Worm (Caenorhabditis elegans) whole organism, mixed stage, embryonic: ENCODE measurements around the gene W08F4.13.

Experiments used
- M03D4.4 ChIP-seq: sonication (generic microtip); optimal IDR thresholded peaks from 2 replicates; lab custom pipeline; 2017; ENCODE audit warnings: mild to moderate bottlenecking, missing genetic modification characterization, missing compliant biosample characterization
- bed-3 ChIP-seq: fragments of 200-800 bp; sonication (Bioruptor generic); optimal IDR thresholded peaks from 3 replicates; lab custom pipeline; 2018; ENCODE audit warnings: mild to moderate bottlenecking, missing genetic modification characterization, moderate library complexity, missing compliant biosample characterization
- blmp-1 ChIP-seq: fragments of 150-350 bp; optimal IDR thresholded peaks from 2 replicates; lab custom pipeline; 2014; ENCODE audit warnings: missing biosample characterization, missing genetic modification characterization
- ceh-39 ChIP-seq: fragments of 150-350 bp; optimal IDR thresholded peaks from 2 replicates; lab custom pipeline; 2014; ENCODE audit warnings: missing biosample characterization, missing genetic modification characterization
- ceh-43 ChIP-seq: fragments of 200-800 bp; sonication (Bioruptor generic); optimal IDR thresholded peaks from 2 replicates; lab custom pipeline; 2018; ENCODE audit warnings: mild to moderate bottlenecking, missing genetic modification characterization, moderate library complexity, missing compliant biosample characterization
- ceh-83 ChIP-seq: fragments of 200-800 bp; sonication (Bioruptor generic); optimal IDR thresholded peaks from 2 replicates; lab custom pipeline; 2018; ENCODE audit warnings: mild to moderate bottlenecking, missing genetic modification characterization, missing compliant biosample characterization
- ces-1 ChIP-seq: fragments of 150-350 bp; optimal IDR thresholded peaks from 2 replicates; lab custom pipeline; 2014; ENCODE audit warnings: missing biosample characterization, missing genetic modification reagents, missing genetic modification characterization
- drap-1 ChIP-seq: fragments of 200-800 bp; sonication (Bioruptor generic); optimal IDR thresholded peaks from 3 replicates; lab custom pipeline; 2018; ENCODE audit warnings: mild to moderate bottlenecking, missing genetic modification characterization, missing compliant biosample characterization
- elt-1 ChIP-seq: sonication (generic microtip); optimal IDR thresholded peaks from 2 replicates; lab custom pipeline; 2017; ENCODE audit warnings: missing genetic modification characterization, mild to moderate bottlenecking, missing compliant biosample characterization, antibody characterized with exemption, moderate library complexity, borderline replicate concordance; ENCODE audit not compliant: insufficient read depth
- elt-3 ChIP-seq: fragments of 150-350 bp; optimal IDR thresholded peaks from 2 replicates; lab custom pipeline; 2014; ENCODE audit warnings: missing biosample characterization, missing genetic modification characterization
- flh-1 ChIP-seq: fragments of 200-800 bp; sonication (Bioruptor generic); optimal IDR thresholded peaks from 2 replicates; lab custom pipeline; 2018; ENCODE audit warnings: mild to moderate bottlenecking, missing genetic modification characterization, moderate library complexity, missing compliant biosample characterization
- ham-2 ChIP-seq: fragments of 200-800 bp; sonication (Bioruptor generic); optimal IDR thresholded peaks from 2 replicates; lab custom pipeline; 2018; ENCODE audit warnings: mild to moderate bottlenecking, missing genetic modification characterization, missing compliant biosample characterization
- lin-32 ChIP-seq: fragments of 200-800 bp; sonication (Bioruptor generic); optimal IDR thresholded peaks from 2 replicates; lab custom pipeline; 2018; ENCODE audit warnings: mild to moderate bottlenecking, missing genetic modification characterization, missing compliant biosample characterization
- lsy-2 ChIP-seq: fragments of 150-350 bp; optimal IDR thresholded peaks from 2 replicates; lab custom pipeline; 2014; ENCODE audit warnings: missing biosample characterization, missing genetic modification characterization
- mab-5 ChIP-seq: fragments of 150-350 bp; optimal IDR thresholded peaks from 2 replicates; lab custom pipeline; 2014; ENCODE audit warnings: missing biosample characterization, missing genetic modification characterization
- mls-2 ChIP-seq: sonication (generic microtip); optimal IDR thresholded peaks from 2 replicates; lab custom pipeline; 2016; ENCODE audit warnings: mild to moderate bottlenecking, missing genetic modification characterization, moderate library complexity, missing compliant biosample characterization
- nhr-12 ChIP-seq: fragments of 150-350 bp; optimal IDR thresholded peaks from 2 replicates; lab custom pipeline; 2014; ENCODE audit warnings: missing biosample characterization, missing genetic modification characterization
- nhr-2 ChIP-seq: fragments of 150-350 bp; optimal IDR thresholded peaks from 2 replicates; lab custom pipeline; 2014; ENCODE audit warnings: missing biosample characterization, missing genetic modification characterization
- nhr-237 ChIP-seq: fragments of 150-350 bp; optimal IDR thresholded peaks from 2 replicates; lab custom pipeline; 2014; ENCODE audit warnings: missing biosample characterization, missing genetic modification characterization
- nhr-28 ChIP-seq: fragments of 150-350 bp; optimal IDR thresholded peaks from 2 replicates; lab custom pipeline; 2014; ENCODE audit warnings: missing biosample characterization, missing genetic modification characterization
- nhr-76 ChIP-seq: sonication (generic microtip); optimal IDR thresholded peaks from 2 replicates; lab custom pipeline; 2017; ENCODE audit warnings: missing biosample characterization, missing genetic modification characterization
- pha-4 ChIP-seq: fragments of 150-350 bp; optimal IDR thresholded peaks from 2 replicates; lab custom pipeline; 2018; ENCODE audit warnings: missing biosample characterization, missing genetic modification reagents, missing genetic modification characterization
- sem-2 ChIP-seq: fragments of 200-800 bp; sonication (Bioruptor generic); optimal IDR thresholded peaks from 2 replicates; lab custom pipeline; 2018; ENCODE audit warnings: mild to moderate bottlenecking, missing genetic modification characterization, missing compliant biosample characterization
- snpc-4 ChIP-seq: fragments of 150-350 bp; optimal IDR thresholded peaks from 2 replicates; lab custom pipeline; 2014; ENCODE audit warnings: missing biosample characterization, missing genetic modification characterization
- sptf-1 ChIP-seq: sonication (generic microtip); optimal IDR thresholded peaks from 2 replicates; lab custom pipeline; 2017; ENCODE audit warnings: mild to moderate bottlenecking, missing genetic modification characterization, moderate library complexity, missing compliant biosample characterization
- tbx-8 ChIP-seq: fragments of 200-800 bp; sonication (Bioruptor generic); optimal IDR thresholded peaks from 2 replicates; lab custom pipeline; 2018; ENCODE audit warnings: mild to moderate bottlenecking, missing genetic modification characterization, moderate library complexity, missing compliant biosample characterization
- unc-120 ChIP-seq: sonication (generic microtip); optimal IDR thresholded peaks from 2 replicates; lab custom pipeline; 2017; ENCODE audit warnings: missing genetic modification characterization, missing compliant biosample characterization; ENCODE audit not compliant: poor library complexity, severe bottlenecking
- unc-39 ChIP-seq: fragments of 150-350 bp; optimal IDR thresholded peaks from 2 replicates; lab custom pipeline; 2014; ENCODE audit warnings: missing biosample characterization, missing genetic modification characterization
- unc-62 ChIP-seq: fragments of 150-350 bp; optimal IDR thresholded peaks from 2 replicates; lab custom pipeline; 2014; ENCODE audit warnings: missing biosample characterization, missing genetic modification reagents, missing genetic modification characterization
- zip-8 ChIP-seq: fragments of 150-350 bp; optimal IDR thresholded peaks from 2 replicates; lab custom pipeline; 2014; ENCODE audit warnings: missing biosample characterization, missing genetic modification characterization
- ztf-11 ChIP-seq: fragments of 150-350 bp; optimal IDR thresholded peaks from 2 replicates; lab custom pipeline; 2014; ENCODE audit warnings: missing biosample characterization, missing genetic modification characterization

The W08F4.13 gene

ce11 chrII:551245-551904 is 33.2 kb upstream of the W08F4.13 start, which contains the start of gene lips-7:
TSS of gene lips-7 (plus strand) at chrII:551854.
- no peak for TF ChIP-seq M03D4.4 (tag; lab: Kevin White, UChicago)

ce11 chrII:555371-555770 is 29.2 kb upstream of the W08F4.13 start:
- TF ChIP-seq unc-62 (GFP tag; lab: Kevin White, UChicago) (peak; percentile 5), flh-1 (GFP tag; lab: Kevin White, UChicago) (no peak)

- TF ChIP-seq tbx-8 (GFP tag; lab: Kevin White, UChicago) (no peak), ces-1 (GFP tag; lab: Kevin White, UChicago) (no peak), nhr-237 (tag; lab: Kevin White, UChicago) (no peak), mab-5 (tag; lab: Kevin White, UChicago) (no peak), elt-3 (tag; lab: Kevin White, UChicago) (no peak), ham-2 (GFP tag; lab: Kevin White, UChicago) (no peak), ceh-43 (GFP tag; lab: Kevin White, UChicago) (no peak), nhr-12 (no peak), nhr-28 (no peak), ceh-83 (no peak), blmp-1 (tag; lab: Kevin White, UChicago) (no peak)
Measured at ce11 chrII:556185-556584, 28.4 kb upstream of the W08F4.13 start, which contains the start of the genes C09E8.1 and C09E8.6. TSS of gene C09E8.1 (plus strand) at chrII:556485. TSS of gene C09E8.6 (plus strand) at chrII:556497.

ce11 chrII:568776-569175 is 15.8 kb upstream of the W08F4.13 start, which contains the start of gene W08F4.5:
TSS of gene W08F4.5 (minus strand) at chrII:568876.
- TF ChIP-seq snpc-4 (tag; lab: Kevin White, UChicago) = no peak
- TF ChIP-seq, all 35 proteins: peak for 0

ce11 chrII:572010-572409 is 12.6 kb upstream of the W08F4.13 start, which contains the start of gene mlt-8:
TSS of gene mlt-8 (minus strand) at chrII:572110.
- TF ChIP-seq nhr-237 (tag; lab: Kevin White, UChicago) = no peak
- no peak for TF ChIP-seq mab-5 (tag; lab: Kevin White, UChicago)
- TF ChIP-seq nhr-76 (tag; lab: Kevin White, UChicago) = no peak
- TF ChIP-seq nhr-2 (tag; lab: Kevin White, UChicago) = no peak
- TF ChIP-seq unc-39 (tag; lab: Kevin White, UChicago) = no peak
- no peak for TF ChIP-seq lin-32 (GFP tag; lab: Kevin White, UChicago)
- no peak for TF ChIP-seq unc-62 (GFP tag; lab: Kevin White, UChicago)
- TF ChIP-seq blmp-1 (tag; lab: Kevin White, UChicago) = no peak
- TF ChIP-seq pha-4 (tag; lab: Kevin White, UChicago) = no peak
- TF ChIP-seq snpc-4 (tag; lab: Kevin White, UChicago) = no peak
- no peak for TF ChIP-seq drap-1
- TF ChIP-seq ceh-39 (tag; lab: Kevin White, UChicago) = no peak
- TF ChIP-seq ztf-11 = no peak
- TF ChIP-seq ces-1 (GFP tag; lab: Kevin White, UChicago) = no peak
- no peak for TF ChIP-seq sptf-1 (tag; lab: Kevin White, UChicago)
- no peak for TF ChIP-seq ceh-43 (GFP tag; lab: Kevin White, UChicago)
- TF ChIP-seq lsy-2 (tag; lab: Kevin White, UChicago) = no peak
- TF ChIP-seq bed-3 = no peak

- no peak for TF ChIP-seq sem-2 (GFP tag; lab: Kevin White, UChicago)
- TF ChIP-seq ztf-11 = no peak
- no peak for TF ChIP-seq elt-1 (tag; lab: Kevin White, UChicago)
- TF ChIP-seq nhr-237 (tag; lab: Kevin White, UChicago) = no peak
- no peak for TF ChIP-seq unc-120 (tag; lab: Kevin White, UChicago)
- TF ChIP-seq nhr-2 (tag; lab: Kevin White, UChicago) = no peak
- no peak for TF ChIP-seq mab-5 (tag; lab: Kevin White, UChicago)
- TF ChIP-seq ceh-39 (tag; lab: Kevin White, UChicago) = no peak
- TF ChIP-seq snpc-4 (tag; lab: Kevin White, UChicago) = no peak
- TF ChIP-seq elt-3 (tag; lab: Kevin White, UChicago) = no peak
- no peak for TF ChIP-seq pha-4 (tag; lab: Kevin White, UChicago)
- TF ChIP-seq mls-2 = no peak
- no peak for TF ChIP-seq ceh-83
- TF ChIP-seq ham-2 (GFP tag; lab: Kevin White, UChicago) = no peak
- no peak for TF ChIP-seq sptf-1 (tag; lab: Kevin White, UChicago)
- TF ChIP-seq blmp-1 (tag; lab: Kevin White, UChicago) = no peak
- TF ChIP-seq zip-8 = no peak
- no peak for TF ChIP-seq ces-1 (GFP tag; lab: Kevin White, UChicago)
- no peak for TF ChIP-seq nhr-12
- TF ChIP-seq flh-1 (GFP tag; lab: Kevin White, UChicago) = no peak
Measured at ce11 chrII:574064-574463, 10.5 kb upstream of the W08F4.13 start.
